Fruit fly (Drosophila melanogaster) whole organism: ENCODE results near the gene app.

Experiments
- Dll ChIP-seq: fragments of >200 bp; optimal IDR thresholded peaks from 2 replicates; lab custom pipeline; 2017
- psq ChIP-seq: fragments of >200 bp; optimal IDR thresholded peaks from 2 replicates; lab custom pipeline; 2017

dm6 chr3L:12183967-12184366 is 82.7 kb downstream of the app start:
- no peak for TF ChIP-seq Dll (lab: Kevin White, UChicago)
- TF ChIP-seq psq (lab: Kevin White, UChicago): no peak
